Fruit fly (Drosophila melanogaster) whole organism: ENCODE results near the gene Muted.

Experiments
- CG8478 ChIP-seq: fragments of >200 bp; optimal IDR thresholded peaks from 2 replicates; lab custom pipeline; 2018; ENCODE audit warnings: inconsistent platforms
- EcR ChIP-seq, 2 experiments: fragments of >200 bp; optimal IDR thresholded peaks; 2 replicates each; lab custom pipeline; 2017; ENCODE audit warnings: missing biosample characterization in 2 of 2, missing genetic modification characterization in 2 of 2, missing genetic modification reagents in 2 of 2
- pan ChIP-seq: fragments of >200 bp; optimal IDR thresholded peaks from 2 replicates; lab custom pipeline; 2017
- psq ChIP-seq: fragments of >200 bp; optimal IDR thresholded peaks from 2 replicates; lab custom pipeline; 2017

- no peak for TF ChIP-seq EcR (GFP tag; optimal IDR thresholded peaks at IDR 0.05; lab: Kevin White, UChicago)
- no peak for TF ChIP-seq pan
- TF ChIP-seq CG8478 (lab: Kevin White, UChicago): no peak
- TF ChIP-seq psq: no peak
These were observed 3.3 kb downstream of the Muted start, which contains the start of gene CG5382 for dm6 chr3R:22365660-22366195.
